Worm (Caenorhabditis elegans) whole organism, L2 larva: Measurements from ENCODE around the gene M70.5.

Experiments used
- ama-1 ChIP-seq: fragments of 150-350 bp; optimal IDR thresholded peaks from 2 replicates; lab custom pipeline; 2018; ENCODE audit warnings: inconsistent platforms
- lin-13 ChIP-seq: fragments of 150-350 bp; optimal IDR thresholded peaks from 2 replicates; lab custom pipeline; 2014; ENCODE audit warnings: missing biosample characterization, missing genetic modification reagents, missing genetic modification characterization
- lsy-2 ChIP-seq, 2 experiments: fragments of 150-350 bp in 1 of 2; sonication (generic microtip) in 1 of 2; optimal IDR thresholded peaks; 2 replicates each; lab custom pipeline; 2014 to 2017; ENCODE audit warnings: missing biosample characterization in 2 of 2, missing genetic modification characterization in 2 of 2
- nhr-77 ChIP-seq: fragments of 150-350 bp; optimal IDR thresholded peaks from 2 replicates; lab custom pipeline; 2014; ENCODE audit warnings: missing biosample characterization, missing genetic modification characterization
- unc-39 ChIP-seq: fragments of 150-350 bp; optimal IDR thresholded peaks from 2 replicates; lab custom pipeline; 2014; ENCODE audit warnings: missing biosample characterization, missing genetic modification characterization
- ztf-11 ChIP-seq: sonication (generic microtip); optimal IDR thresholded peaks from 2 replicates; lab custom pipeline; 2017; ENCODE audit warnings: missing biosample characterization, missing genetic modification characterization
- ztf-4 ChIP-seq: fragments of 150-350 bp; optimal IDR thresholded peaks from 2 replicates; lab custom pipeline; 2014; ENCODE audit warnings: missing biosample characterization, missing genetic modification characterization

DNA sequence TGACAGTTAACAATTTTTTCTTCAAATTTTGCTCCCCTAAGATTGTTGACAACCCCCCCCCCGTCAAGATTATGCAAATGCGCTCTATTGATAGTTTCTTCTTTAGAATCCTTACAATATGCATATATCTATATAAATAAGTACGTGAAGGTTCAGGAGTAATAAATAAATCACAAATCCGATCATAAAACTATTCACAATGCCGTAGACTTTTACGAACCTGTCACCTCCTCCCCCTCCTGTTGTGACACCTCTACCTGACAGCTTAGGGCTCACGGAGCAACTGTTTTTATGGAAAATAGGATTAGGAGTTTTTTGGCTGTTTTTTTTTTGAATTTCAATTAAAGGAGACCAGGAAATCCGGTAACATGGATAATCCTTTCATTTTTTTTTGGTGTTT, 16.7 kb upstream of the M70.5 start:
- TF ChIP-seq nhr-77 (no peak), ztf-4 (tag; lab: Kevin White, UChicago) (no peak), lin-13 (GFP tag; lab: Kevin White, UChicago) (no peak), ztf-11 (no peak), ama-1 (lab: Kevin White, UChicago) (no peak), lsy-2 (tag; optimal IDR thresholded peaks at IDR 0.05; lab: Kevin White, UChicago) (no peak), unc-39 (tag; lab: Kevin White, UChicago) (no peak)
